Fruit fly (Drosophila melanogaster) whole organism, embryonic: ENCODE data around the gene Glut3.

ENCODE experiments used
- Ada2b ChIP-seq: fragments of 200-800 bp; sonication (Bioruptor generic); IDR thresholded peaks from 2 replicates; pipeline ENCODE4 v1.3.6; 2022; ENCODE audit warnings: missing biosample characterization, missing genetic modification characterization
- Blimp-1 ChIP-seq: fragments of 200-800 bp; sonication (Bioruptor generic); optimal IDR thresholded peaks from 3 replicates; lab custom pipeline; 2018; ENCODE audit warnings: missing biosample characterization, missing genetic modification characterization, mild to moderate bottlenecking, moderate library complexity, missing genetic modification reagents
- CG10267 ChIP-seq: fragments of 200-800 bp; sonication (Bioruptor generic); optimal IDR thresholded peaks from 2 replicates; lab custom pipeline; 2018; ENCODE audit warnings: missing biosample characterization, mild to moderate bottlenecking, missing genetic modification characterization, moderate library complexity
- CG10979 ChIP-seq: fragments of 200-800 bp; sonication (Bioruptor generic); optimal IDR thresholded peaks from 2 replicates; lab custom pipeline; 2018; ENCODE audit warnings: missing biosample characterization, mild to moderate bottlenecking, missing genetic modification characterization, moderate library complexity
- CG11247 ChIP-seq: fragments of 200-800 bp; sonication (Bioruptor generic); IDR thresholded peaks from 2 replicates; pipeline ENCODE4 v1.3.6; 2022; ENCODE audit warnings: missing biosample characterization, missing genetic modification characterization
- CG11504 ChIP-seq: fragments of 200-800 bp; sonication (Bioruptor generic); optimal IDR thresholded peaks from 3 replicates; lab custom pipeline; 2019; ENCODE audit warnings: missing biosample characterization, mild to moderate bottlenecking, missing genetic modification characterization, moderate library complexity
- CG14710 ChIP-seq: fragments of 200-800 bp; sonication (Bioruptor generic); optimal IDR thresholded peaks from 3 replicates; lab custom pipeline; 2019; ENCODE audit warnings: missing biosample characterization, mild to moderate bottlenecking, missing genetic modification characterization, moderate library complexity
- CG14860 ChIP-seq: fragments of 200-800 bp; sonication (Bioruptor generic); IDR thresholded peaks from 3 replicates; pipeline ENCODE4 v1.3.6; 2022; ENCODE audit warnings: missing biosample characterization, missing genetic modification characterization; ENCODE audit not compliant: partially characterized antibody
- CG15479 ChIP-seq: fragments of 200-800 bp; sonication (Bioruptor generic); optimal IDR thresholded peaks from 3 replicates; lab custom pipeline; 2019; ENCODE audit warnings: missing biosample characterization, mild to moderate bottlenecking, missing genetic modification characterization, moderate library complexity
- CG15696 ChIP-seq: fragments of 200-800 bp; sonication (Bioruptor generic); optimal IDR thresholded peaks from 2 replicates; lab custom pipeline; 2019; ENCODE audit warnings: missing biosample characterization, mild to moderate bottlenecking, missing genetic modification characterization, moderate library complexity
- CG1603 ChIP-seq: fragments of 200-800 bp; sonication (Bioruptor generic); optimal IDR thresholded peaks from 2 replicates; lab custom pipeline; 2019; ENCODE audit warnings: missing biosample characterization, mild to moderate bottlenecking, missing genetic modification characterization, moderate library complexity
- CG17829 ChIP-seq: fragments of 200-800 bp; optimal IDR thresholded peaks from 2 replicates; lab custom pipeline; 2019; ENCODE audit warnings: missing biosample characterization, mild to moderate bottlenecking, missing genetic modification characterization, moderate library complexity
- CG18262 ChIP-seq: fragments of 200-800 bp; optimal IDR thresholded peaks from 3 replicates; lab custom pipeline; 2019; ENCODE audit warnings: missing biosample characterization, mild to moderate bottlenecking, missing genetic modification characterization, moderate library complexity
- CG2712 ChIP-seq: fragments of 200-800 bp; optimal IDR thresholded peaks from 3 replicates; lab custom pipeline; 2019; ENCODE audit warnings: missing biosample characterization, mild to moderate bottlenecking, missing genetic modification characterization, moderate library complexity
- CG31224 ChIP-seq: fragments of 200-800 bp; sonication (Bioruptor generic); IDR thresholded peaks from 2 replicates; pipeline ENCODE4 v1.3.6; 2022; ENCODE audit warnings: missing biosample characterization, missing genetic modification characterization
- CG3407 ChIP-seq: fragments of 200-800 bp; sonication (Bioruptor generic); optimal IDR thresholded peaks from 2 replicates; lab custom pipeline; 2018; ENCODE audit warnings: missing biosample characterization, mild to moderate bottlenecking, missing genetic modification characterization
- CG3726 ChIP-seq: fragments of 200-800 bp; sonication (Bioruptor generic); IDR thresholded peaks from 3 replicates; pipeline ENCODE4, ENCODE4 v1.3.6; 2022; ENCODE audit warnings: missing biosample characterization, missing genetic modification characterization
- Ets65A ChIP-seq: fragments of 200-800 bp; sonication (Bioruptor generic); peaks from one replicate; lab custom pipeline; 2016; ENCODE audit warnings: missing biosample characterization, missing genetic modification characterization
- Nf-YB ChIP-seq: fragments of 200-800 bp; sonication (Bioruptor generic); optimal IDR thresholded peaks from 3 replicates; lab custom pipeline; 2019; ENCODE audit warnings: missing biosample characterization, mild to moderate bottlenecking, missing genetic modification characterization, moderate library complexity
- abd-A ChIP-seq: fragments of 200-800 bp; sonication (Bioruptor generic); optimal IDR thresholded peaks from 3 replicates; lab custom pipeline; 2019; ENCODE audit warnings: missing biosample characterization, mild to moderate bottlenecking, missing genetic modification characterization, moderate library complexity
- bsh ChIP-seq, 2 experiments: fragments of 200-800 bp; sonication (Bioruptor generic); optimal IDR thresholded peaks; 2 replicates each; lab custom pipeline; 2017 to 2018; ENCODE audit warnings: mild to moderate bottlenecking in 2 of 2, missing biosample characterization in 2 of 2, missing genetic modification characterization in 2 of 2, moderate library complexity in 1 of 2
- cwo ChIP-seq: fragments of 200-800 bp; sonication (Bioruptor generic); optimal IDR thresholded peaks from 3 replicates; lab custom pipeline; 2017; ENCODE audit warnings: missing biosample characterization, missing genetic modification characterization, mild to moderate bottlenecking, moderate library complexity, missing genetic modification reagents
- dmrt11E ChIP-seq: fragments of 200-800 bp; sonication (Bioruptor generic); optimal IDR thresholded peaks from 3 replicates; lab custom pipeline; 2018; ENCODE audit warnings: missing biosample characterization, mild to moderate bottlenecking, missing genetic modification characterization, moderate library complexity
- dpn ChIP-seq, 2 experiments: fragments of 200-800 bp; sonication (Bioruptor generic); optimal IDR thresholded peaks; 3 replicates each; lab custom pipeline; 2016; ENCODE audit warnings: missing biosample characterization in 2 of 2, missing genetic modification characterization in 2 of 2
- ems ChIP-seq: fragments of 200-800 bp; sonication (Bioruptor generic); optimal IDR thresholded peaks from 3 replicates; lab custom pipeline; 2016; ENCODE audit warnings: missing biosample characterization, missing genetic modification characterization
- ftz-f1 ChIP-seq: fragments of 200-800 bp; sonication (Bioruptor generic); optimal IDR thresholded peaks from 2 replicates; lab custom pipeline; 2016; ENCODE audit warnings: missing biosample characterization, missing genetic modification characterization
- gcm ChIP-seq: fragments of 200-800 bp; sonication (Bioruptor generic); optimal IDR thresholded peaks from 2 replicates; lab custom pipeline; 2019; ENCODE audit warnings: missing biosample characterization, mild to moderate bottlenecking, missing genetic modification characterization, moderate library complexity
- gem ChIP-seq: fragments of 200-800 bp; sonication (Bioruptor generic); optimal IDR thresholded peaks from 2 replicates; lab custom pipeline; 2019; ENCODE audit warnings: missing biosample characterization, mild to moderate bottlenecking, missing genetic modification characterization, moderate library complexity
- hkb ChIP-seq, 2 experiments: fragments of 200-800 bp in 1 of 2; fragments of >200 bp in 1 of 2; sonication (Bioruptor generic) in 1 of 2; IDR thresholded peaks in 1 of 2; optimal IDR thresholded peaks in 1 of 2; 2 replicates each; pipeline versions ENCODE4 v1.3.6 to Lab custom; 2017 to 2022; ENCODE audit warnings: missing biosample characterization in 1 of 2, missing genetic modification characterization in 1 of 2
- ind ChIP-seq: fragments of 200-800 bp; sonication (Bioruptor generic); optimal IDR thresholded peaks from 3 replicates; lab custom pipeline; 2016; ENCODE audit warnings: missing biosample characterization, missing genetic modification characterization
- ken ChIP-seq: fragments of 200-800 bp; sonication (Bioruptor generic); IDR thresholded peaks from 3 replicates; pipeline ENCODE4 v1.3.6; 2022; ENCODE audit warnings: missing biosample characterization, missing genetic modification characterization
- lola ChIP-seq, 3 experiments: fragments of >200 bp in 2 of 3; fragments of 200-800 bp in 1 of 3; sonication (Bioruptor generic) in 1 of 3; optimal IDR thresholded peaks; 2 replicates each; lab custom pipeline; 2017 to 2019; ENCODE audit warnings: missing biosample characterization in 3 of 3, missing genetic modification characterization in 3 of 3, mild to moderate bottlenecking in 1 of 3, moderate library complexity in 1 of 3
- maf-S ChIP-seq: fragments of 200-800 bp; sonication (Bioruptor generic); optimal IDR thresholded peaks from 2 replicates; lab custom pipeline; 2016; ENCODE audit warnings: missing biosample characterization, missing genetic modification characterization
- nau ChIP-seq: fragments of 200-800 bp; sonication (Bioruptor generic); optimal IDR thresholded peaks from 3 replicates; lab custom pipeline; 2017; ENCODE audit warnings: missing biosample characterization, mild to moderate bottlenecking, missing genetic modification characterization, missing genetic modification reagents
- phol ChIP-seq: fragments of 200-800 bp; sonication (Bioruptor generic); optimal IDR thresholded peaks from 3 replicates; lab custom pipeline; 2018; ENCODE audit warnings: missing biosample characterization, mild to moderate bottlenecking, missing genetic modification characterization, moderate library complexity
- repo ChIP-seq: fragments of 200-800 bp; sonication (Bioruptor generic); optimal IDR thresholded peaks from 2 replicates; lab custom pipeline; 2016; ENCODE audit warnings: missing biosample characterization, missing genetic modification characterization
- row ChIP-seq: fragments of 200-800 bp; sonication (Bioruptor generic); IDR thresholded peaks from 3 replicates; pipeline ENCODE4 v1.3.6; 2022; ENCODE audit warnings: missing biosample characterization, missing genetic modification characterization
- run ChIP-seq: fragments of 200-800 bp; sonication (Bioruptor generic); optimal IDR thresholded peaks from 3 replicates; lab custom pipeline; 2018; ENCODE audit warnings: missing biosample characterization, mild to moderate bottlenecking, missing genetic modification characterization
- scrt ChIP-seq: fragments of 200-800 bp; sonication (Bioruptor generic); optimal IDR thresholded peaks from 2 replicates; lab custom pipeline; 2018; ENCODE audit warnings: missing biosample characterization, mild to moderate bottlenecking, missing genetic modification characterization, moderate library complexity
- sens ChIP-seq: fragments of 200-800 bp; sonication (Bioruptor generic); peaks from one replicate; lab custom pipeline; 2016; ENCODE audit warnings: missing biosample characterization, missing genetic modification characterization
- sqz ChIP-seq: fragments of 200-800 bp; sonication (Bioruptor generic); optimal IDR thresholded peaks from 3 replicates; lab custom pipeline; 2018; ENCODE audit warnings: missing biosample characterization, mild to moderate bottlenecking, missing genetic modification characterization
- ssp ChIP-seq: fragments of 200-800 bp; sonication (Bioruptor generic); IDR thresholded peaks from 2 replicates; pipeline ENCODE4 v1.3.6; 2022; ENCODE audit warnings: missing biosample characterization, missing genetic modification characterization
- unpg ChIP-seq: fragments of 200-800 bp; sonication (Bioruptor generic); optimal IDR thresholded peaks from 3 replicates; lab custom pipeline; 2018; ENCODE audit warnings: missing biosample characterization, mild to moderate bottlenecking, missing genetic modification characterization, moderate library complexity
- vvl ChIP-seq: fragments of 200-800 bp; sonication (Bioruptor generic); IDR thresholded peaks from 2 replicates; pipeline ENCODE4 v1.3.6; 2022; ENCODE audit warnings: missing biosample characterization, missing genetic modification characterization
- zf30C ChIP-seq: fragments of 200-800 bp; sonication (Bioruptor generic); optimal IDR thresholded peaks from 3 replicates; lab custom pipeline; 2018; ENCODE audit warnings: missing biosample characterization, mild to moderate bottlenecking, missing genetic modification characterization

Glut3 gene

dm6 chr3R:16834294-16835003 is 46.3 kb downstream of the Glut3 start (continued):
- 0 out of 2 replicates have a peak, but pooled peaks have one; percentile 12 for TF ChIP-seq ssp (GFP tag; lab: Robert Waterston, UW)
- no peak for TF ChIP-seq scrt (GFP tag; lab: Kevin White, UChicago)
- no peak for TF ChIP-seq gcm (GFP tag; lab: Kevin White, UChicago)
- TF ChIP-seq Ada2b (GFP tag; lab: Robert Waterston, UW): peak; percentile 32; the same call in 1 of the 2 replicates
- no peak for TF ChIP-seq repo (GFP tag; lab: Kevin White, UChicago)
- TF ChIP-seq, all 482 proteins: peak for 177

- peak; percentile 23 for TF ChIP-seq zf30C
- peak; percentile 25 for TF ChIP-seq CG1603 (tag; lab: Kevin White, UChicago)
- peak; percentile 2 for TF ChIP-seq CG17829 (tag; lab: Kevin White, UChicago)
- peak; percentile 62 for TF ChIP-seq sens (GFP tag; lab: Kevin White, UChicago)
- no peak for TF ChIP-seq ind (GFP tag; lab: Kevin White, UChicago)
- TF ChIP-seq gem (tag; lab: Kevin White, UChicago): peak; percentile 28
- TF ChIP-seq CG2712 (tag; lab: Kevin White, UChicago): peak; percentile 12
- TF ChIP-seq CG15696 (tag; lab: Kevin White, UChicago): peak; percentile 9
- TF ChIP-seq bsh (GFP tag; optimal IDR thresholded peaks at IDR 0.05; lab: Kevin White, UChicago): peak in 1 of 2 experiments; percentile 35
- no peak for TF ChIP-seq CG3407 (GFP tag; lab: Kevin White, UChicago)
- peak; percentile 31; the same call in 1 of the 3 replicates for TF ChIP-seq row
- TF ChIP-seq ems (GFP tag; lab: Kevin White, UChicago): no peak
- peak; percentile 82 for TF ChIP-seq Ets65A
- no peak for TF ChIP-seq ftz-f1 (GFP tag; lab: Kevin White, UChicago)
- TF ChIP-seq Nf-YB (GFP tag; lab: Kevin White, UChicago): peak; percentile 14
- TF ChIP-seq run (tag; lab: Kevin White, UChicago): no peak
- peak; percentile 8 for TF ChIP-seq phol (tag; lab: Kevin White, UChicago)
- TF ChIP-seq abd-A (tag; lab: Kevin White, UChicago): peak; percentile 41
- peak; percentile 45 for TF ChIP-seq dmrt11E
- no peak for TF ChIP-seq CG14860 (GFP tag; lab: Robert Waterston, UW)
- TF ChIP-seq CG14710: peak; percentile 6
- peak; percentile 28 for TF ChIP-seq CG18262
- TF ChIP-seq unpg (GFP tag; lab: Kevin White, UChicago): peak; percentile 16
- peak; percentile 35 for TF ChIP-seq CG10979
- TF ChIP-seq lola (GFP tag; optimal IDR thresholded peaks at IDR 0.05; lab: Kevin White, UChicago): peak in 1 of 3 experiments; percentile 16
These were observed 47.9 kb downstream of the Glut3 start for dm6 chr3R:16836021-16836420.

- TF ChIP-seq maf-S (no peak), dpn (GFP tag; optimal IDR thresholded peaks at IDR 0.05; lab: Kevin White, UChicago) (peak in 1 of 2 experiments; percentile 50), nau (no peak), Blimp-1 (GFP tag; lab: Kevin White, UChicago) (peak; percentile 74), CG15479 (GFP tag; lab: Kevin White, UChicago) (no peak), CG11504 (tag; lab: Kevin White, UChicago) (peak; percentile 73), gem (tag; lab: Kevin White, UChicago) (peak; percentile 79), CG11247 (GFP tag; lab: Robert Waterston, UW) (peak; percentile 15; the same call in 1 of the 2 replicates), sqz (GFP tag; lab: Kevin White, UChicago) (no peak), cwo (peak; percentile 20), CG3726 (GFP tag; lab: Robert Waterston, UW) (no peak), ken (GFP tag; lab: Robert Waterston, UW) (no peak), vvl (peak; percentile 83), CG10267 (tag; lab: Kevin White, UChicago) (peak; percentile 68), CG31224 (GFP tag; lab: Robert Waterston, UW) (no peak), hkb (optimal IDR thresholded peaks at IDR 0.05; lab: Kevin White, UChicago) (no peak), hkb (GFP tag; IDR thresholded peaks at IDR 0.05; lab: Robert Waterston, UW) (peak; percentile 67)
These were observed 49.6 kb downstream of the Glut3 start for dm6 chr3R:16837583-16838198.
